Worm (Caenorhabditis elegans): Measurements from ENCODE around the gene F58E6.6.

The F58E6.6 gene

ce11 chrV:9730743-9731706 is 21.8 kb downstream of the F58E6.6 start:
- no peak for TF ChIP-seq ceh-9 (tag; optimal IDR thresholded peaks at IDR 0.05)
- TF ChIP-seq sox-2 (GFP tag; IDR thresholded peaks at IDR 0.05), result peak; percentile 58
- TF ChIP-seq nfya-1 (tag; optimal IDR thresholded peaks at IDR 0.05), result peak; percentile 100
- no peak for TF ChIP-seq elt-4 (tag; optimal IDR thresholded peaks at IDR 0.05)
- peak; percentile 59 for TF ChIP-seq ceh-14 (tag; optimal IDR thresholded peaks at IDR 0.05)
- TF ChIP-seq hlh-6 (tag; optimal IDR thresholded peaks at IDR 0.05), result peak; percentile 60
- peak; percentile 72 for TF ChIP-seq dmd-4 (tag; optimal IDR thresholded peaks at IDR 0.05; ENCODE audit: borderline replicate concordance)
- TF ChIP-seq ztf-16 (tag; optimal IDR thresholded peaks at IDR 0.05), result peak; percentile 73
- TF ChIP-seq nhr-232 (tag; optimal IDR thresholded peaks at IDR 0.05), result peak; percentile 33
- TF ChIP-seq madf-2 (tag; optimal IDR thresholded peaks at IDR 0.05), result peak; percentile 73
- peak; percentile 88 for TF ChIP-seq hlh-8 (tag; optimal IDR thresholded peaks at IDR 0.05)
- TF ChIP-seq C08G9.2 (tag; optimal IDR thresholded peaks at IDR 0.05), result peak; percentile 74
- no peak for TF ChIP-seq hlh-13 (GFP tag; optimal IDR thresholded peaks at IDR 0.05)
- peak; percentile 91 for TF ChIP-seq ama-1 (optimal IDR thresholded peaks at IDR 0.05)
- peak; percentile 52 for TF ChIP-seq sox-4 (tag; optimal IDR thresholded peaks at IDR 0.05)
- TF ChIP-seq tbx-2 (tag; optimal IDR thresholded peaks at IDR 0.05), result peak; percentile 95
- TF ChIP-seq ceh-24 (tag; optimal IDR thresholded peaks at IDR 0.05), result no peak
- TF ChIP-seq pqm-1 (tag; optimal IDR thresholded peaks at IDR 0.05), result peak; percentile 79
- peak; percentile 12 for TF ChIP-seq ceh-48 (tag; optimal IDR thresholded peaks at IDR 0.05)
- peak; percentile 38 for TF ChIP-seq mec-3 (tag; optimal IDR thresholded peaks at IDR 0.05; ENCODE audit: borderline replicate concordance)
- TF ChIP-seq ceh-34 (tag; optimal IDR thresholded peaks at IDR 0.05), result peak; percentile 95
- peak; percentile 98 for TF ChIP-seq ceh-31 (tag; optimal IDR thresholded peaks at IDR 0.05)
- peak; percentile 83 for TF ChIP-seq ceh-19 (GFP tag; optimal IDR thresholded peaks at IDR 0.05)
- peak; percentile 72 for TF ChIP-seq eyg-1 (tag; optimal IDR thresholded peaks at IDR 0.05)
- no peak for TF ChIP-seq K02D7.2 (tag; optimal IDR thresholded peaks at IDR 0.05)
- no peak for TF ChIP-seq gmeb-2 (tag; optimal IDR thresholded peaks at IDR 0.05)
- no peak for TF ChIP-seq ceh-45 (GFP tag; IDR thresholded peaks at IDR 0.05)
- TF ChIP-seq hlh-30 (tag; optimal IDR thresholded peaks at IDR 0.05; ENCODE audit: insufficient read depth), result peak; percentile 91
- TF ChIP-seq F13H6.1 (tag; optimal IDR thresholded peaks at IDR 0.05), result peak; percentile 94
- no peak for TF ChIP-seq ttx-3 (tag; optimal IDR thresholded peaks at IDR 0.05)
- peak; percentile 32 for TF ChIP-seq lim-6 (tag; optimal IDR thresholded peaks at IDR 0.05)
- peak; percentile 55 for TF ChIP-seq pag-3 (tag; optimal IDR thresholded peaks at IDR 0.05; ENCODE audit: borderline replicate concordance)
- peak; percentile 56 for TF ChIP-seq che-1 (tag; optimal IDR thresholded peaks at IDR 0.05)
- TF ChIP-seq unc-86 (tag; optimal IDR thresholded peaks at IDR 0.05), result peak; percentile 42
- peak; percentile 95 for TF ChIP-seq pros-1 (tag; optimal IDR thresholded peaks at IDR 0.05)
- peak; percentile 75 for TF ChIP-seq fkh-10 (GFP tag; optimal IDR thresholded peaks at IDR 0.05)
- TF ChIP-seq K09A11.1 (tag; optimal IDR thresholded peaks at IDR 0.05; ENCODE audit: insufficient read depth), result peak; percentile 15
- peak; percentile 94 for TF ChIP-seq rnt-1 (tag; optimal IDR thresholded peaks at IDR 0.05)
- no peak for TF ChIP-seq lin-11 (tag; optimal IDR thresholded peaks at IDR 0.05)
- peak; percentile 96 for TF ChIP-seq ceh-18 (tag; optimal IDR thresholded peaks at IDR 0.05)
- no peak for TF ChIP-seq odd-2 (tag; optimal IDR thresholded peaks at IDR 0.05)
- TF ChIP-seq unc-3 (GFP tag; conservative IDR thresholded peaks at IDR 0.05), result no peak
- peak; percentile 50 for TF ChIP-seq unc-3 (tag; optimal IDR thresholded peaks at IDR 0.05)
- TF ChIP-seq ahr-1 (tag; optimal IDR thresholded peaks at IDR 0.05), result peak; percentile 70
- peak; percentile 69 for TF ChIP-seq unc-42 (tag; optimal IDR thresholded peaks at IDR 0.05)
- peak; percentile 81 for TF ChIP-seq ceh-2 (tag; optimal IDR thresholded peaks at IDR 0.05)
- TF ChIP-seq sdc-2 (tag; optimal IDR thresholded peaks at IDR 0.05), result peak; percentile 67
- peak; percentile 64 for TF ChIP-seq dve-1 (tag; optimal IDR thresholded peaks at IDR 0.05)
- TF ChIP-seq T23F11.4 (GFP tag; optimal IDR thresholded peaks at IDR 0.05), result peak; percentile 5
- TF ChIP-seq npax-4 (tag; optimal IDR thresholded peaks at IDR 0.05), result peak; percentile 3
- peak; percentile 89 for TF ChIP-seq ref-2 (tag; optimal IDR thresholded peaks at IDR 0.05)

Data from whole organism, late embryonic.